Worm (Caenorhabditis elegans) whole organism, young adult: ENCODE data around the gene R107.2.

Experiments used
- C17E4.6 ChIP-seq: fragments of 200-800 bp; sonication (Bioruptor generic); IDR thresholded peaks from 2 replicates; pipeline ENCODE4 v1.3.6; 2022; ENCODE audit warnings: missing genetic modification reagents, missing genetic modification characterization, missing compliant biosample characterization
- F22D6.2 ChIP-seq: sonication (generic microtip); optimal IDR thresholded peaks from 2 replicates; lab custom pipeline; 2016; ENCODE audit warnings: mild to moderate bottlenecking, missing genetic modification characterization, missing compliant biosample characterization
- F37B4.10 ChIP-seq: fragments of 200-800 bp; sonication (Bioruptor generic); IDR thresholded peaks from 2 replicates; pipeline ENCODE4 v1.3.6; 2022; ENCODE audit warnings: missing genetic modification characterization, missing compliant biosample characterization
- F57A8.1 ChIP-seq: fragments of 200-800 bp; sonication (Bioruptor generic); optimal IDR thresholded peaks from 2 replicates; lab custom pipeline; 2018; ENCODE audit warnings: mild to moderate bottlenecking, missing genetic modification characterization, moderate library complexity, missing compliant biosample characterization
- F57C9.4 ChIP-seq: sonication (generic microtip); optimal IDR thresholded peaks from 2 replicates; lab custom pipeline; 2017; ENCODE audit warnings: mild to moderate bottlenecking, missing genetic modification characterization, missing compliant biosample characterization
- K12H6.12 ChIP-seq: fragments of 200-800 bp; sonication (Bioruptor generic); optimal IDR thresholded peaks from 2 replicates; lab custom pipeline; 2018; ENCODE audit warnings: mild to moderate bottlenecking, missing genetic modification characterization, missing compliant biosample characterization
- T07F8.4 ChIP-seq: sonication (generic microtip); optimal IDR thresholded peaks from 2 replicates; lab custom pipeline; 2016; ENCODE audit warnings: mild to moderate bottlenecking, missing genetic modification characterization, moderate library complexity, missing compliant biosample characterization
- Y53F4B.3 ChIP-seq: fragments of 200-800 bp; sonication (Bioruptor generic); IDR thresholded peaks from 2 replicates; pipeline ENCODE4 v1.3.6; 2022; ENCODE audit warnings: missing genetic modification reagents, missing genetic modification characterization, missing compliant biosample characterization
- Y53G8AR.9 ChIP-seq: fragments of 200-800 bp; sonication (Bioruptor generic); conservative IDR thresholded peaks from 2 replicates; pipeline ENCODE4 v1.3.6; 2022; ENCODE audit warnings: missing genetic modification reagents, missing genetic modification characterization, missing compliant biosample characterization
- ama-1 ChIP-seq, 3 experiments: fragments of 150-350 bp in 1 of 3; sonication (generic microtip) in 2 of 3; optimal IDR thresholded peaks; 2 replicates each; lab custom pipeline; 2014 to 2018; ENCODE audit warnings: missing biosample characterization in 2 of 3, missing genetic modification characterization in 2 of 3, missing genetic modification reagents in 2 of 3
- aptf-2 ChIP-seq: fragments of 200-800 bp; sonication (Bioruptor generic); conservative IDR thresholded peaks from 2 replicates; pipeline ENCODE4 v1.3.6; 2022; ENCODE audit warnings: missing genetic modification reagents, missing genetic modification characterization, missing compliant biosample characterization
- aptf-3 ChIP-seq: fragments of 200-800 bp; sonication (Bioruptor generic); IDR thresholded peaks from 2 replicates; pipeline ENCODE4 v1.3.6; 2022; ENCODE audit warnings: missing genetic modification characterization, missing compliant biosample characterization
- attf-6 ChIP-seq: fragments of 200-800 bp; sonication (Bioruptor generic); IDR thresholded peaks from 2 replicates; pipeline ENCODE4 v1.3.6; 2022; ENCODE audit warnings: missing genetic modification reagents, missing genetic modification characterization, missing compliant biosample characterization
- bed-1 ChIP-seq: fragments of 200-800 bp; sonication (Bioruptor generic); IDR thresholded peaks from 2 replicates; pipeline ENCODE4 v1.3.6; 2022; ENCODE audit warnings: missing genetic modification reagents, missing genetic modification characterization, missing compliant biosample characterization
- cebp-1 ChIP-seq, 2 experiments: fragments of 200-800 bp in 1 of 2; sonication (Bioruptor generic) in 1 of 2; sonication (generic microtip) in 1 of 2; IDR thresholded peaks in 1 of 2; optimal IDR thresholded peaks in 1 of 2; 2 replicates each; pipeline versions ENCODE4 v1.3.6 to Lab custom; 2017 to 2022; ENCODE audit warnings: missing compliant biosample characterization in 2 of 2, missing genetic modification characterization in 2 of 2, mild to moderate bottlenecking in 1 of 2, missing genetic modification reagents in 1 of 2, moderate library complexity in 1 of 2
- ceh-27 ChIP-seq: fragments of 200-800 bp; sonication (Bioruptor generic); optimal IDR thresholded peaks from 2 replicates; lab custom pipeline; 2018; ENCODE audit warnings: mild to moderate bottlenecking, missing genetic modification characterization, moderate library complexity, missing compliant biosample characterization
- ceh-58 ChIP-seq: fragments of 200-800 bp; sonication (Bioruptor generic); IDR thresholded peaks from 2 replicates; pipeline ENCODE4 v1.3.6; 2022; ENCODE audit warnings: missing genetic modification characterization, missing compliant biosample characterization
- ceh-79 ChIP-seq: sonication (generic microtip); optimal IDR thresholded peaks from 2 replicates; lab custom pipeline; 2017; ENCODE audit warnings: mild to moderate bottlenecking, missing genetic modification characterization, missing compliant biosample characterization
- die-1 ChIP-seq: sonication (generic microtip); optimal IDR thresholded peaks from 2 replicates; lab custom pipeline; 2016; ENCODE audit warnings: missing genotype, mild to moderate bottlenecking, missing genetic modification characterization, missing compliant biosample characterization
- dox-1 ChIP-seq: fragments of 200-800 bp; sonication (Bioruptor generic); IDR thresholded peaks from 2 replicates; pipeline ENCODE4 v1.3.6; 2022; ENCODE audit warnings: missing genetic modification reagents, missing genetic modification characterization, missing compliant biosample characterization
- efl-1 ChIP-seq: fragments of 150-350 bp; optimal IDR thresholded peaks from 2 replicates; lab custom pipeline; 2014; ENCODE audit warnings: missing biosample characterization, missing genetic modification reagents, missing genetic modification characterization
- egl-44 ChIP-seq: fragments of 200-800 bp; sonication (Bioruptor generic); IDR thresholded peaks from 2 replicates; pipeline ENCODE4 v1.3.6; 2022; ENCODE audit warnings: missing genetic modification reagents, missing genetic modification characterization, missing compliant biosample characterization
- egrh-3 ChIP-seq: fragments of 200-800 bp; sonication (Bioruptor generic); IDR thresholded peaks from 2 replicates; pipeline ENCODE4 v1.3.6; 2022; ENCODE audit warnings: missing genetic modification reagents, missing genetic modification characterization, missing compliant biosample characterization
- ekl-4 ChIP-seq: fragments of 200-800 bp; sonication (Bioruptor generic); IDR thresholded peaks from 2 replicates; pipeline ENCODE4 v1.3.6; 2022; ENCODE audit warnings: missing genetic modification reagents, missing genetic modification characterization, missing compliant biosample characterization
- ets-4 ChIP-seq: fragments of 200-800 bp; sonication (Bioruptor generic); optimal IDR thresholded peaks from 2 replicates; lab custom pipeline; 2018; ENCODE audit warnings: mild to moderate bottlenecking, missing genetic modification characterization, missing compliant biosample characterization
- him-1 ChIP-seq: sonication (generic microtip); optimal IDR thresholded peaks from 2 replicates; lab custom pipeline; 2016; ENCODE audit warnings: missing genotype, missing genetic modification reagents, missing genetic modification characterization, missing compliant biosample characterization
- hlh-26 ChIP-seq: fragments of 200-800 bp; sonication (Bioruptor generic); conservative IDR thresholded peaks from 2 replicates; pipeline ENCODE4 v1.3.6; 2022; ENCODE audit warnings: missing genetic modification reagents, missing genetic modification characterization, missing compliant biosample characterization
- lin-26 ChIP-seq: fragments of 200-800 bp; sonication (Bioruptor generic); IDR thresholded peaks from 2 replicates; pipeline ENCODE4 v1.3.6; 2022; ENCODE audit warnings: missing genetic modification reagents, missing genetic modification characterization, missing compliant biosample characterization
- lin-35 ChIP-seq, 3 experiments: fragments of 150-350 bp in 2 of 3; sonication (generic microtip) in 1 of 3; optimal IDR thresholded peaks; 2 replicates each; lab custom pipeline; 2014 to 2018; ENCODE audit warnings: missing biosample characterization in 3 of 3, missing genetic modification characterization in 3 of 3, missing genetic modification reagents in 3 of 3
- lsy-27 ChIP-seq: sonication (generic microtip); optimal IDR thresholded peaks from 2 replicates; lab custom pipeline; 2017; ENCODE audit warnings: missing genetic modification characterization, mild to moderate bottlenecking, missing compliant biosample characterization, antibody characterized with exemption, missing genotype, borderline replicate concordance; ENCODE audit not compliant: insufficient read depth
- madf-10 ChIP-seq: sonication (generic microtip); optimal IDR thresholded peaks from 2 replicates; lab custom pipeline; 2016; ENCODE audit warnings: mild to moderate bottlenecking, missing genetic modification characterization, missing compliant biosample characterization
- madf-3 ChIP-seq: fragments of 200-800 bp; sonication (Bioruptor generic); IDR thresholded peaks from 2 replicates; pipeline ENCODE4 v1.3.6; 2022; ENCODE audit warnings: missing genetic modification reagents, missing genetic modification characterization, missing compliant biosample characterization
- madf-8 ChIP-seq: fragments of 200-800 bp; sonication (Bioruptor generic); conservative IDR thresholded peaks from 2 replicates; pipeline ENCODE4 v1.3.6; 2022; ENCODE audit warnings: missing genetic modification reagents, missing genetic modification characterization, missing compliant biosample characterization
- mel-28 ChIP-seq: sonication (generic microtip); optimal IDR thresholded peaks from 2 replicates; lab custom pipeline; 2016; ENCODE audit warnings: borderline replicate concordance, mild to moderate bottlenecking, missing genetic modification characterization, missing compliant biosample characterization
- mxl-1 ChIP-seq: sonication (generic microtip); optimal IDR thresholded peaks from 2 replicates; lab custom pipeline; 2016; ENCODE audit warnings: missing genetic modification characterization, missing compliant biosample characterization
- nhr-120 ChIP-seq: fragments of 200-800 bp; sonication (Bioruptor generic); IDR thresholded peaks from 2 replicates; pipeline ENCODE4 v1.3.6; 2022; ENCODE audit warnings: missing genetic modification characterization, missing compliant biosample characterization
- rcor-1 ChIP-seq: fragments of 200-800 bp; sonication (Bioruptor generic); IDR thresholded peaks from 2 replicates; pipeline ENCODE4 v1.3.6; 2022; ENCODE audit warnings: missing genetic modification reagents, missing genetic modification characterization, missing compliant biosample characterization
- sea-2 ChIP-seq: fragments of 200-800 bp; sonication (Bioruptor generic); IDR thresholded peaks from 2 replicates; pipeline ENCODE4 v1.3.6; 2022; ENCODE audit warnings: missing genetic modification characterization, missing compliant biosample characterization
- snpc-3.4 ChIP-seq: sonication (generic microtip); optimal IDR thresholded peaks from 2 replicates; lab custom pipeline; 2017; ENCODE audit warnings: missing genetic modification characterization, mild to moderate bottlenecking, missing compliant biosample characterization, antibody characterized with exemption, moderate library complexity, missing genotype, missing genetic modification reagents
- somi-1 ChIP-seq: fragments of 200-800 bp; sonication (Bioruptor generic); optimal IDR thresholded peaks from 2 replicates; lab custom pipeline; 2018; ENCODE audit warnings: mild to moderate bottlenecking, missing genetic modification characterization, missing compliant biosample characterization
- unc-130 ChIP-seq: sonication (generic microtip); optimal IDR thresholded peaks from 2 replicates; lab custom pipeline; 2016; ENCODE audit warnings: missing genetic modification reagents, missing genetic modification characterization, missing compliant biosample characterization
- zfh-2 ChIP-seq: fragments of 200-800 bp; sonication (Bioruptor generic); conservative IDR thresholded peaks from 2 replicates; pipeline ENCODE4 v1.3.6; 2022; ENCODE audit warnings: missing genetic modification reagents, missing genetic modification characterization, missing compliant biosample characterization
- zim-3 ChIP-seq: sonication (generic microtip); optimal IDR thresholded peaks from 2 replicates; lab custom pipeline; 2017; ENCODE audit warnings: mild to moderate bottlenecking, missing genetic modification characterization, moderate library complexity, missing compliant biosample characterization
- ztf-28 ChIP-seq: fragments of 200-800 bp; sonication (Bioruptor generic); IDR thresholded peaks from 2 replicates; pipeline ENCODE4 v1.3.6; 2022; ENCODE audit warnings: missing genetic modification reagents, missing genetic modification characterization, missing compliant biosample characterization

R107.2 gene

ce11 chrIII:9080127-9080526, 34.4 kb upstream of the R107.2 start:
- no peak for TF ChIP-seq ztf-28 (GFP tag; lab: Robert Waterston, UW)
- TF ChIP-seq dox-1 = no peak
- TF ChIP-seq, all 124 proteins: peak for 0

- TF ChIP-seq bed-1 (GFP tag; lab: Robert Waterston, UW) (no peak), egrh-3 (GFP tag; lab: Robert Waterston, UW) (no peak), Y53G8AR.9 (no peak), lin-26 (GFP tag; lab: Robert Waterston, UW) (no peak), aptf-2 (GFP tag; lab: Robert Waterston, UW) (no peak), hlh-26 (GFP tag; lab: Robert Waterston, UW) (no peak), madf-3 (GFP tag; lab: Robert Waterston, UW) (no peak), rcor-1 (no peak), zfh-2 (GFP tag; lab: Robert Waterston, UW) (no peak), madf-8 (GFP tag; lab: Robert Waterston, UW) (no peak), attf-6 (no peak), zim-3 (tag; lab: Kevin White, UChicago) (no peak), cebp-1 (GFP tag; IDR thresholded peaks at IDR 0.05; lab: Robert Waterston, UW) (no peak), cebp-1 (tag; optimal IDR thresholded peaks at IDR 0.05; lab: Kevin White, UChicago) (no peak), C17E4.6 (GFP tag; lab: Robert Waterston, UW) (no peak), ekl-4 (GFP tag; lab: Robert Waterston, UW) (no peak), T07F8.4 (tag; lab: Kevin White, UChicago) (no peak), F57C9.4 (tag; lab: Kevin White, UChicago) (no peak), F22D6.2 (tag; lab: Kevin White, UChicago) (no peak), Y53F4B.3 (GFP tag; lab: Robert Waterston, UW) (no peak)
Measured at ce11 chrIII:9077708-9078107, 32.0 kb upstream of the R107.2 start, which contains the start of gene F02A9.1. Gene F02A9.1, minus strand, starts transcription at chrIII:9077808.

- no peak for TF ChIP-seq K12H6.12 (tag; lab: Kevin White, UChicago)
- no peak for TF ChIP-seq ceh-27
- no peak for TF ChIP-seq egl-44 (GFP tag; lab: Robert Waterston, UW)
- no peak for TF ChIP-seq ama-1 (optimal IDR thresholded peaks at IDR 0.05; lab: Kevin White, UChicago)
- TF ChIP-seq ama-1 (GFP tag; optimal IDR thresholded peaks at IDR 0.05; lab: Kevin White, UChicago) = no peak
- TF ChIP-seq him-1 (tag; lab: Kevin White, UChicago) = no peak
- no peak for TF ChIP-seq ceh-58
- TF ChIP-seq dox-1 = no peak
- no peak for TF ChIP-seq lsy-27 (tag; lab: Kevin White, UChicago)
- TF ChIP-seq F57C9.4 (tag; lab: Kevin White, UChicago) = no peak
- no peak for TF ChIP-seq snpc-3.4 (tag; lab: Kevin White, UChicago)
Measured at ce11 chrIII:9075539-9075938, 29.8 kb upstream of the R107.2 start, which contains the start of gene F02A9.7. Gene F02A9.7, minus strand, starts transcription at chrIII:9075639.

- TF ChIP-seq lin-35 (GFP tag; optimal IDR thresholded peaks at IDR 0.05; lab: Kevin White, UChicago) (no peak), F37B4.10 (GFP tag; lab: Robert Waterston, UW) (no peak), madf-3 (GFP tag; lab: Robert Waterston, UW) (no peak), sea-2 (GFP tag; lab: Robert Waterston, UW) (no peak), mel-28 (no peak), F57A8.1 (GFP tag; lab: Kevin White, UChicago) (no peak), C17E4.6 (GFP tag; lab: Robert Waterston, UW) (no peak), egl-44 (GFP tag; lab: Robert Waterston, UW) (no peak), efl-1 (GFP tag; lab: Kevin White, UChicago) (no peak), ets-4 (GFP tag; lab: Kevin White, UChicago) (no peak), ceh-79 (tag; lab: Kevin White, UChicago) (no peak), somi-1 (GFP tag; lab: Kevin White, UChicago) (no peak), unc-130 (no peak), mxl-1 (no peak), nhr-120 (GFP tag; lab: Robert Waterston, UW) (no peak), die-1 (tag; lab: Kevin White, UChicago) (no peak), madf-10 (no peak), aptf-3 (GFP tag; lab: Robert Waterston, UW) (no peak)
Measured at ce11 chrIII:9072704-9073103, 27.0 kb upstream of the R107.2 start.
